1 worm cellular context compared by ENCODE assay signal in the genomic region with DNA sequence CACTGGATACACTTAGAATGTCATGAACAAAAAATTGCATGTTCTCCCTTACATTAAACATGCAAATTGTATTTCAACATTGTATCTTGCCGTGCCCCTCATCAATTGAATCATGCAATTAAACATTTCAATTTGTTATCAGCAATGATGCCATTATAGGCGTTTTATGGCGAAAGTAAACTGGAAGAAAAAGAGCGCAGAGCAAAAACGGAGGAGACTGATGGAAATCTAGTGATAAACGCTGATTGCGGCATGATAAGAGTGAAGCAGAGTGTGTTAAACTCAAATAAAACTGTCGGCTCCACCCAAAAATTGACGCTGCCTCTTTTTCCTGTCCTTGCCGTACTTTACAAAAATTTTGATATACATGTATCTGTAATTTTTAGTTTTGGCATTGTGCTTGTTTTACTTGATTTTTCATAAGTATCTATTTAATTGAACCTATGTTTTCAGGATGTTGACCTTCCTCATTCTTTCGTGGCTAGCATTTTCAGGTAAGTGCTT.
TF ChIP-seq lines count a peak whose summit lies in the region.

A gene (plus strand): TSS at position 454 of the 504 bp plus-strand sequence.

TF ChIP-seq in whole organism, L4 larva, 104 proteins besides CTCF, POLR2A, EP300 and RAD21 (continued from another document):
- TF ChIP-seq zfp-3 (GFP tag; conservative IDR thresholded peaks at IDR 0.05; lab: Robert Waterston, UW): no peak
- TF ChIP-seq lir-3 (tag; optimal IDR thresholded peaks at IDR 0.05; lab: Kevin White, UChicago): no peak
- TF ChIP-seq ztf-7 (tag; optimal IDR thresholded peaks at IDR 0.05; lab: Kevin White, UChicago): no peak
- TF ChIP-seq F37D6.2 (tag; optimal IDR thresholded peaks at IDR 0.05; lab: Kevin White, UChicago): no peak
- no peak for TF ChIP-seq ceh-32 (tag; optimal IDR thresholded peaks at IDR 0.05; lab: Kevin White, UChicago; ENCODE audit: poor library complexity)
- TF ChIP-seq lin-1 (GFP tag; IDR thresholded peaks at IDR 0.05; lab: Robert Waterston, UW): peak; percentile 54; the same call in 1 of the 2 replicates
- no peak for TF ChIP-seq T26A8.4 (GFP tag; IDR thresholded peaks at IDR 0.05; lab: Robert Waterston, UW)
- TF ChIP-seq nhr-77 (tag; optimal IDR thresholded peaks at IDR 0.05; lab: Kevin White, UChicago): peak; percentile 78
- no peak for TF ChIP-seq hlh-30 (tag; optimal IDR thresholded peaks at IDR 0.05; lab: Kevin White, UChicago; ENCODE audit: insufficient read depth)
- no peak for TF ChIP-seq zag-1 (tag; optimal IDR thresholded peaks at IDR 0.05; lab: Kevin White, UChicago)
- no peak for TF ChIP-seq nhr-11 (tag; optimal IDR thresholded peaks at IDR 0.05; lab: Kevin White, UChicago)
- TF ChIP-seq F49E8.2 (tag; optimal IDR thresholded peaks at IDR 0.05; lab: Kevin White, UChicago; ENCODE audit: borderline replicate concordance): no peak
- TF ChIP-seq duxl-1 (tag; optimal IDR thresholded peaks at IDR 0.05; lab: Kevin White, UChicago; ENCODE audit: poor library complexity): no peak
- TF ChIP-seq cey-2 (tag; optimal IDR thresholded peaks at IDR 0.05; lab: Kevin White, UChicago; ENCODE audit: borderline replicate concordance, insufficient read depth): no peak
- no peak for TF ChIP-seq zip-11 (GFP tag; IDR thresholded peaks at IDR 0.05; lab: Robert Waterston, UW)
- TF ChIP-seq Y5F2A.4 (GFP tag; optimal IDR thresholded peaks at IDR 0.05; lab: Kevin White, UChicago): no peak
- no peak for TF ChIP-seq nhr-25 (tag; optimal IDR thresholded peaks at IDR 0.05; lab: Kevin White, UChicago; ENCODE audit: borderline replicate concordance, insufficient read depth)
- TF ChIP-seq F10B5.3 (tag; optimal IDR thresholded peaks at IDR 0.05; lab: Kevin White, UChicago): no peak
- TF ChIP-seq pqm-1 (tag; optimal IDR thresholded peaks at IDR 0.05; lab: Kevin White, UChicago): peak; percentile 100
- TF ChIP-seq ZK337.2 (GFP tag; IDR thresholded peaks at IDR 0.05; lab: Robert Waterston, UW): no peak
- peak; percentile 60; the same call in 1 of the 2 replicates for TF ChIP-seq ceh-20 (GFP tag; IDR thresholded peaks at IDR 0.05; lab: Robert Waterston, UW)
- no peak for TF ChIP-seq ztf-11 (tag; optimal IDR thresholded peaks at IDR 0.05; lab: Kevin White, UChicago)
- no peak for TF ChIP-seq ctbp-1 (GFP tag; IDR thresholded peaks at IDR 0.05; lab: Robert Waterston, UW)
- peak; percentile 24 to 53 for TF ChIP-seq unc-62 (GFP tag; optimal IDR thresholded peaks at IDR 0.05 in 1 of 2; lab: Kevin White, UChicago)
- TF ChIP-seq unc-62 (tag; optimal IDR thresholded peaks at IDR 0.05; lab: Kevin White, UChicago): no peak
- no peak for TF ChIP-seq F44E2.7 (GFP tag; IDR thresholded peaks at IDR 0.05; lab: Robert Waterston, UW)
- TF ChIP-seq nhr-102 (tag; optimal IDR thresholded peaks at IDR 0.05; lab: Kevin White, UChicago): peak; percentile 55
- TF ChIP-seq daf-8 (GFP tag; IDR thresholded peaks at IDR 0.05; lab: Robert Waterston, UW): no peak
TF ChIP-seq in whole organism, L4 larva: peak in this region for 20.
